Worm (Caenorhabditis elegans) whole organism, late embryonic: ENCODE results near the gene ugt-58.
A peak's percentile ranks its signal among the peaks of the same experiment; 100 is the strongest.

Source experiments
- K09A11.1 ChIP-seq: sonication (generic microtip); optimal IDR thresholded peaks from 2 replicates; lab custom pipeline; 2017; ENCODE audit warnings: antibody characterized with exemption, mild to moderate bottlenecking, missing genetic modification characterization, missing compliant biosample characterization; ENCODE audit not compliant: insufficient read depth
- Y22D7AL.16 ChIP-seq: sonication (generic microtip); optimal IDR thresholded peaks from 2 replicates; lab custom pipeline; 2016; ENCODE audit warnings: missing genetic modification characterization, missing compliant biosample characterization
- ahr-1 ChIP-seq: sonication (generic microtip); optimal IDR thresholded peaks from 2 replicates; lab custom pipeline; 2016; ENCODE audit warnings: missing genetic modification characterization, missing compliant biosample characterization
- ama-1 ChIP-seq: fragments of 150-350 bp; optimal IDR thresholded peaks from 2 replicates; lab custom pipeline; 2014
- ceh-18 ChIP-seq: sonication (generic microtip); optimal IDR thresholded peaks from 2 replicates; lab custom pipeline; 2016; ENCODE audit warnings: missing genetic modification characterization, missing compliant biosample characterization
- ceh-30 ChIP-seq: fragments of 150-350 bp; optimal IDR thresholded peaks from 2 replicates; lab custom pipeline; 2014; ENCODE audit warnings: missing biosample characterization, missing genetic modification characterization
- ceh-45 ChIP-seq: fragments of 200-800 bp; sonication (Bioruptor generic); IDR thresholded peaks from 2 replicates; pipeline ENCODE4 v1.3.6; 2022; ENCODE audit warnings: missing genetic modification reagents, missing genetic modification characterization, missing compliant biosample characterization
- ceh-48 ChIP-seq: sonication (generic microtip); optimal IDR thresholded peaks from 2 replicates; lab custom pipeline; 2016; ENCODE audit warnings: missing genetic modification characterization, inconsistent platforms, missing compliant biosample characterization
- ceh-6 ChIP-seq: fragments of 200-800 bp; sonication (Bioruptor generic); optimal IDR thresholded peaks from 2 replicates; lab custom pipeline; 2018; ENCODE audit warnings: mild to moderate bottlenecking, missing genetic modification characterization, missing compliant biosample characterization
- ceh-9 ChIP-seq: sonication (generic microtip); optimal IDR thresholded peaks from 2 replicates; lab custom pipeline; 2016; ENCODE audit warnings: mild to moderate bottlenecking, missing genetic modification characterization, inconsistent platforms, missing compliant biosample characterization
- dmd-4 ChIP-seq: sonication (generic microtip); optimal IDR thresholded peaks from 2 replicates; lab custom pipeline; 2016; ENCODE audit warnings: borderline replicate concordance, missing genetic modification characterization, missing compliant biosample characterization
- dve-1 ChIP-seq: sonication (generic microtip); optimal IDR thresholded peaks from 2 replicates; lab custom pipeline; 2017; ENCODE audit warnings: antibody characterized with exemption, mild to moderate bottlenecking, missing genetic modification characterization, missing compliant biosample characterization
- elt-2 ChIP-seq: sonication (generic microtip); optimal IDR thresholded peaks from 2 replicates; lab custom pipeline; 2016; ENCODE audit warnings: missing genetic modification reagents, missing genetic modification characterization, missing compliant biosample characterization
- elt-4 ChIP-seq: sonication (generic microtip); optimal IDR thresholded peaks from 2 replicates; lab custom pipeline; 2016; ENCODE audit warnings: missing genetic modification characterization, missing compliant biosample characterization
- ets-4 ChIP-seq: sonication (generic microtip); optimal IDR thresholded peaks from 2 replicates; lab custom pipeline; 2016; ENCODE audit warnings: missing genetic modification characterization, missing compliant biosample characterization
- fkh-10 ChIP-seq: fragments of 150-350 bp; optimal IDR thresholded peaks from 2 replicates; lab custom pipeline; 2014; ENCODE audit warnings: missing biosample characterization, missing genetic modification reagents, missing genetic modification characterization
- hlh-30 ChIP-seq: sonication (generic microtip); optimal IDR thresholded peaks from 2 replicates; lab custom pipeline; 2017; ENCODE audit warnings: antibody characterized with exemption, missing genetic modification characterization, missing compliant biosample characterization; ENCODE audit not compliant: insufficient read depth
- hlh-8 ChIP-seq: sonication (generic microtip); optimal IDR thresholded peaks from 2 replicates; lab custom pipeline; 2016; ENCODE audit warnings: missing genotype, missing genetic modification characterization, missing compliant biosample characterization
- madf-2 ChIP-seq: sonication (generic microtip); optimal IDR thresholded peaks from 2 replicates; lab custom pipeline; 2017; ENCODE audit warnings: missing genetic modification characterization, missing compliant biosample characterization
- nhr-11 ChIP-seq: fragments of 150-350 bp; optimal IDR thresholded peaks from 2 replicates; lab custom pipeline; 2014; ENCODE audit warnings: missing biosample characterization, missing genetic modification characterization
- npax-4 ChIP-seq: sonication (generic microtip); optimal IDR thresholded peaks from 2 replicates; lab custom pipeline; 2016; ENCODE audit warnings: missing genetic modification characterization, missing compliant biosample characterization
- odd-2 ChIP-seq: sonication (generic microtip); optimal IDR thresholded peaks from 2 replicates; lab custom pipeline; 2017; ENCODE audit warnings: antibody characterized with exemption, mild to moderate bottlenecking, missing genetic modification characterization, missing compliant biosample characterization
- pag-3 ChIP-seq: sonication (generic microtip); optimal IDR thresholded peaks from 2 replicates; lab custom pipeline; 2016; ENCODE audit warnings: missing compliant biosample characterization, missing genetic modification characterization, borderline replicate concordance
- pha-2 ChIP-seq: sonication (generic microtip); optimal IDR thresholded peaks from 2 replicates; lab custom pipeline; 2017; ENCODE audit warnings: mild to moderate bottlenecking, missing genetic modification characterization, missing compliant biosample characterization
- pha-4 ChIP-seq: fragments of 150-350 bp; optimal IDR thresholded peaks from 2 replicates; lab custom pipeline; 2018; ENCODE audit warnings: missing biosample characterization, missing genetic modification reagents, missing genetic modification characterization
- pros-1 ChIP-seq: fragments of 150-350 bp; optimal IDR thresholded peaks from 2 replicates; lab custom pipeline; 2014; ENCODE audit warnings: missing biosample characterization, missing genetic modification reagents, missing genetic modification characterization
- ref-2 ChIP-seq: sonication (generic microtip); optimal IDR thresholded peaks from 2 replicates; lab custom pipeline; 2016; ENCODE audit warnings: missing genetic modification characterization, missing compliant biosample characterization
- rnt-1 ChIP-seq: sonication (generic microtip); optimal IDR thresholded peaks from 2 replicates; lab custom pipeline; 2016; ENCODE audit warnings: missing genetic modification characterization, missing compliant biosample characterization
- sox-2 ChIP-seq: fragments of 200-800 bp; sonication (Bioruptor generic); IDR thresholded peaks from 2 replicates; pipeline ENCODE4 v1.3.6; 2022; ENCODE audit warnings: missing genetic modification reagents, missing genetic modification characterization, missing compliant biosample characterization
- syd-9 ChIP-seq: sonication (generic microtip); optimal IDR thresholded peaks from 2 replicates; lab custom pipeline; 2016; ENCODE audit warnings: mild to moderate bottlenecking, missing genetic modification characterization, moderate library complexity, missing compliant biosample characterization
- tbx-2 ChIP-seq: sonication (generic microtip); optimal IDR thresholded peaks from 2 replicates; lab custom pipeline; 2016; ENCODE audit warnings: missing genetic modification characterization, missing compliant biosample characterization
- tbx-7 ChIP-seq: sonication (generic microtip); optimal IDR thresholded peaks from 2 replicates; lab custom pipeline; 2016; ENCODE audit warnings: missing genotype, missing genetic modification characterization, missing compliant biosample characterization
- unc-3 ChIP-seq, 2 experiments: fragments of 200-800 bp in 1 of 2; sonication (Bioruptor generic) in 1 of 2; sonication (generic microtip) in 1 of 2; conservative IDR thresholded peaks in 1 of 2; optimal IDR thresholded peaks in 1 of 2; 2 replicates each; pipeline versions ENCODE4 v1.3.6 to Lab custom; 2016 to 2022; ENCODE audit warnings: missing compliant biosample characterization in 2 of 2, missing genetic modification characterization in 2 of 2, missing genetic modification reagents in 1 of 2
- unc-42 ChIP-seq: sonication (generic microtip); optimal IDR thresholded peaks from 2 replicates; lab custom pipeline; 2016; ENCODE audit warnings: missing genotype, missing genetic modification characterization, missing compliant biosample characterization
- unc-55 ChIP-seq: sonication (generic microtip); optimal IDR thresholded peaks from 2 replicates; lab custom pipeline; 2017; ENCODE audit warnings: missing biosample characterization, missing genetic modification reagents, missing genetic modification characterization
- ztf-16 ChIP-seq: sonication (generic microtip); optimal IDR thresholded peaks from 2 replicates; lab custom pipeline; 2017; ENCODE audit warnings: missing genetic modification characterization, missing compliant biosample characterization

Gene ugt-58

DNA sequence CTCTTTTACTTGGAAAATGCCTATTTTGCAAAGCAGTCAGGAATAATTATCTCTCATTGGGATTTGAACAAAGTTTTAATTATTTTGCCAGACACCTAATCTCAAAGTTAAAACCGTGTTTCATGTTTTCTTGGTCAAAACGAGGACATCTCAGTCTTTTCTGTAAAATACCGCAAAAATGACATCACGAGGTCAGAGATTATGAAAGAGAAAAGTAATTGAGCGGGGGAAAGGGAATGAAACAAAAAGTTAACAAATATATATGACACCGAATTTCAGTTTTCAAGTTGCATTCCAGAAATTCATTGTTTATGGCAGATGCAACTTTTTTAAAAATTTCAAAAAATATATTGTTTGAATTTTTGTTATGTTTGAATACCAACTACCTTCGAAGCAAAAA is 16.0 kb upstream of the ugt-58 start:
- no peak for TF ChIP-seq sox-2 (GFP tag; lab: Robert Waterston, UW)
- no peak for TF ChIP-seq Y22D7AL.16
- TF ChIP-seq, all 69 proteins: peak for 0

DNA sequence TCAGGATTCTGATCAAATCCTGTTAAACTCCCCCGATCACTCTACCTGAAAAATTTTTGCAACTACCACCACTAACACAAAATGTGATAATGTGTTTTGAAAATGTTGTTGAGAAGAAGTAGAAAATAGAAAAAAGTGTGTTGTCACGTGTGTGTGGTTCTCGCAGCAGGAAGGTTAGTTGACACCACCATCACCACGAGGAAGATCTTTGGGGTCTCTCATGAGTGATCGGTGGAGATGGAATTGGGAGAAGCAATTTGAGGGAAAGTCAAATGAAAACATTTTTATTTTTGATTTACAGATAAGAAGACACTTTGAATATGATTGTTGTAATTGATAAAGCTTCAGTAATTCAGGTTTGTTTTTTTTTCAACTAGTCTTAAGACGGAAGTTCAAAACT is 15.1 kb upstream of the ugt-58 start:
- TF ChIP-seq hlh-30 (peak; percentile 40), ceh-9 (tag; lab: Kevin White, UChicago) (no peak)

DNA sequence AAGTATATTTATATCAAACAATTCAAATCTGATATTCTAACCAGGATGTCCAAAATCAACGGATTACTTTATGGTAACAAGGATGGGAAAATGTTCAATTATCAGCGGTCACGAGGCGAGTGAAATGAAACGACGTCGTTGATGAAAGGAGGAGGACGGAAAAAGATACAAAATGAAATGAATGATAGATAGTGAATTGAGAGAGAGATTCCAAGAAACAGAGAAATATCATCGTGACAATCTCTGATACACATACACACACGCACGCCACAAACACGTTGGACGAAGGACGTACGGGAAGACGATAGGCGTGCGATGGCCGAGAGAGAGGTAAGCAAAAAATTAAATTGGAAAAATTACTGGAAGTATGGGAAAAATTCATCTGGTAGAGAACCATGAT is 14.5 kb upstream of the ugt-58 start:
- TF ChIP-seq rnt-1 (tag; lab: Kevin White, UChicago) (peak; percentile 29), hlh-30 (peak; percentile 40), unc-55 (peak; percentile 76), ahr-1 (tag; lab: Kevin White, UChicago) (no peak), sox-2 (GFP tag; lab: Robert Waterston, UW) (no peak), unc-42 (tag; lab: Kevin White, UChicago) (no peak)

DNA sequence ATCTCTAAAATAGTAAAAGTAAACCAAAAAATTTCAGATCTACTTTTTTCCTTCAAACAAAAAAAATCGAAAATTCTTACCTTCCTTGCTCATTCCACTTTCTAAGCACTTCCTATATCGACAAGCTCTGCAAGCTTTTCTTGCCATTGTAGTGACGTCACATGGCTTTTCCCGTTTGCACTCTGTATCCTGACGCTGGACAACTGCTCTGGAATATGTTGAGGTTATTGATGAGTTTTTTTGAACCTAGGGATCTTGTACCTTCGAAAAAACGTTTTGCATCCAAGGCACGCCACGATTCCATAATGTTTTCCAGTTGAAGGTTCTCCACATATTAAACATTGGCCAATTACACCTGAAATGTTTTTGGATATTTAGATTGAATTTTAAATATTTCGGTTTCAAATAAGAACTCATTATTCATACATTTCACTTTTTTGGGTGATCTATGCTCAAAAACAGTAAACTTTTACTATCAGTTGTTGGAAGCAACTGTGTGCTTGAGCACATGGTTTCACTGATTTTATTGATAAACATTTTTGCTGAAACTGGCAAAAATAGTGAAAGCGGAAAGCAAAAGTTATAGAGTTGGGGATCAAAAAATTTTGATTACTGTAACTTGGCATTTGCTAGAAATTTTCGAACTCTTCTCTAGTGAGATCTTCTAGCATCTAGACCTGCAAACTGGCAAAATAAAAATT is 13.6 kb upstream of the ugt-58 start:
- TF ChIP-seq fkh-10 (GFP tag; lab: Kevin White, UChicago): no peak
- TF ChIP-seq ref-2: no peak
- no peak for TF ChIP-seq hlh-8 (tag; lab: Kevin White, UChicago)
- no peak for TF ChIP-seq unc-55
- TF ChIP-seq dve-1 (tag; lab: Kevin White, UChicago): no peak
- TF ChIP-seq tbx-2 (tag; lab: Kevin White, UChicago): no peak
- TF ChIP-seq npax-4 (tag; lab: Kevin White, UChicago): no peak
- TF ChIP-seq K09A11.1 (tag; lab: Kevin White, UChicago): no peak

DNA sequence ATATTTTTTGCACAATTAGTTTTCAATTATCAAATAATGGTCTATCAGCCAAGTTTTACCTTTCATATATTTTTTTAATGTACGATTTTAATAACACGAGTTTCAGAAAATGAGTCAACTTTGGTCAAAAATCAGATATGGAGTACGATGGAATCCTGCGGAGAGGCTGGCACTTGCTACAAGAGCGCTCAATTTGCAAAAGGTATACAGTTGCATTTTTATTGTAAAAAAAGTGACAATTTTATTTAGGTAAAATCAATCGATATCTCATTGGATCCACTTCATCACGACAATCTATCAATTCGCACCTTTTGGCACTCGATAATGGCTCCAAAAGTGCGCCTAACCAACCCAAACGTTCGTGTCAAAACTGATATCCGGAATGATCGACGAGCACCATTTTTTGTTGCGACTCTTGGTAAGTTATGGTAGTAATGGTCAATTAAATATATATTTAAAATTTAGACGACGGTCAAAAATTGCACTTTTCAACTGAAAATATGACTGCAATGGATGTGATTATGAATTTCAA is 11.0 kb upstream of the ugt-58 start, which contains the start of gene mrpl-53:
mrpl-53 (plus strand) TSS at position 107 of the 532 bp plus-strand sequence.
- no peak for TF ChIP-seq ahr-1 (tag; lab: Kevin White, UChicago)
- no peak for TF ChIP-seq ceh-30 (tag; lab: Kevin White, UChicago)
- no peak for TF ChIP-seq unc-3 (GFP tag; conservative IDR thresholded peaks at IDR 0.05; lab: Robert Waterston, UW)
- TF ChIP-seq unc-3 (tag; optimal IDR thresholded peaks at IDR 0.05; lab: Kevin White, UChicago): no peak
- no peak for TF ChIP-seq madf-2 (tag; lab: Kevin White, UChicago)
- no peak for TF ChIP-seq syd-9
- TF ChIP-seq elt-4: no peak
- TF ChIP-seq ets-4 (tag; lab: Kevin White, UChicago): no peak
- TF ChIP-seq Y22D7AL.16: no peak
- no peak for TF ChIP-seq odd-2 (tag; lab: Kevin White, UChicago)
- TF ChIP-seq dmd-4 (tag; lab: Kevin White, UChicago): no peak
- no peak for TF ChIP-seq rnt-1 (tag; lab: Kevin White, UChicago)
- TF ChIP-seq elt-2 (tag; lab: Kevin White, UChicago): no peak
- no peak for TF ChIP-seq pros-1 (tag; lab: Kevin White, UChicago)
- TF ChIP-seq pag-3 (tag; lab: Kevin White, UChicago): no peak
- TF ChIP-seq ceh-9 (tag; lab: Kevin White, UChicago): no peak

DNA sequence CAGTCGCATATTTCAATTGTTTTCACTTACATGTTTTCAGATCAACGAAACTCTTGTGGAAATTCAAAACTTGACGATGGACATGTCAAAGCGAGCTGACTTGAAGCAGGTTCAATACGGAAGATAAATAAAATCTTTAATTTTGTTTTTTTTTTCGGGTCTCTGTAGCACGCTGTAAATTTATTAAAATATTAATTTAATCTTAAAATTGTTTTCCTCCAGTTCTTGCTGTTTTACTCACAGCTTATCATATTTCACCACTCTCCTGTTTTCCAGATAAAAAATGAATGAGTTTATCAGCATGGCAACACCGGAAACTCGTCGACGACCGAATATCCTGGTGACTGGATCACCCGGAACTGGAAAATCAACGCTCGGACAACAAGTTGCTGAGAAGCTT is 9.8 kb upstream of the ugt-58 start, which contains the start of gene E02H1.6:
E02H1.6 (plus strand) TSS at position 301 of the 400 bp plus-strand sequence.
- TF ChIP-seq ceh-18 (tag; lab: Kevin White, UChicago): no peak
- no peak for TF ChIP-seq ztf-16 (tag; lab: Kevin White, UChicago)
- TF ChIP-seq ceh-6: no peak
- no peak for TF ChIP-seq pha-4 (tag; lab: Kevin White, UChicago)
- TF ChIP-seq elt-4: no peak
- TF ChIP-seq dve-1 (tag; lab: Kevin White, UChicago): no peak
- TF ChIP-seq syd-9: no peak
- TF ChIP-seq pha-2 (tag; lab: Kevin White, UChicago): no peak
- TF ChIP-seq ama-1 (lab: Kevin White, UChicago): no peak
- TF ChIP-seq hlh-8 (tag; lab: Kevin White, UChicago): no peak
- TF ChIP-seq tbx-7 (tag; lab: Kevin White, UChicago): no peak
- no peak for TF ChIP-seq ceh-45 (GFP tag; lab: Robert Waterston, UW)
- no peak for TF ChIP-seq ceh-30 (tag; lab: Kevin White, UChicago)
- no peak for TF ChIP-seq nhr-11 (tag; lab: Kevin White, UChicago)
- no peak for TF ChIP-seq ceh-48 (tag; lab: Kevin White, UChicago)
- TF ChIP-seq, all 69 proteins: peak for 0
